Worm (Caenorhabditis elegans): Measurements from ENCODE around the gene dhs-21.

ce11 chrV:12708305-12708704, 25.1 kb downstream of the dhs-21 start, which contains the start of gene R11D1.2:
- TF ChIP-seq ztf-23 (GFP tag; IDR thresholded peaks at IDR 0.05), result no peak
- no peak for TF ChIP-seq med-1 (GFP tag; optimal IDR thresholded peaks at IDR 0.05; ENCODE audit: insufficient read depth)
- no peak for TF ChIP-seq T22C8.4 (GFP tag; IDR thresholded peaks at IDR 0.05)
- no peak for TF ChIP-seq tab-1 (GFP tag; IDR thresholded peaks at IDR 0.05)
- TF ChIP-seq flt-1 (GFP tag; IDR thresholded peaks at IDR 0.05), result no peak
- TF ChIP-seq klf-2 (GFP tag; conservative IDR thresholded peaks at IDR 0.05), result no peak
- no peak for TF ChIP-seq ref-1 (GFP tag; conservative IDR thresholded peaks at IDR 0.05)
- TF ChIP-seq cog-1 (tag; optimal IDR thresholded peaks at IDR 0.05), result no peak

All from whole organism, midembryonic.